Worm (Caenorhabditis elegans): Measurements from ENCODE around the gene ctg-2.

- no peak for TF ChIP-seq lsy-2 (tag; optimal IDR thresholded peaks at IDR 0.05)
- TF ChIP-seq unc-62 (GFP tag; optimal IDR thresholded peaks at IDR 0.05): no peak
- TF ChIP-seq lin-11 (tag; optimal IDR thresholded peaks at IDR 0.05): no peak
- TF ChIP-seq ama-1 (optimal IDR thresholded peaks at IDR 0.05): no peak
- TF ChIP-seq ceh-82 (tag; optimal IDR thresholded peaks at IDR 0.05): no peak
- no peak for TF ChIP-seq sem-4 (tag; optimal IDR thresholded peaks at IDR 0.05)
- TF ChIP-seq ztf-4 (tag; optimal IDR thresholded peaks at IDR 0.05): no peak
These were observed 16.4 kb downstream of the ctg-2 start, which contains the start of gene gldi-7 for ce11 chrII:8531181-8531759.

Measured in whole organism, L2 larva.